Worm (Caenorhabditis elegans) whole organism, L4/young adult: ENCODE results near the gene F44F4.3.

Source experiments
- W03F9.2 ChIP-seq: fragments of 150-350 bp; optimal IDR thresholded peaks from 2 replicates; lab custom pipeline; 2014; ENCODE audit warnings: missing biosample characterization, missing genetic modification characterization
- dao-5 ChIP-seq: sonication (generic microtip); optimal IDR thresholded peaks from 2 replicates; lab custom pipeline; 2016; ENCODE audit warnings: missing genotype, missing genetic modification characterization, moderate library complexity, missing compliant biosample characterization
- him-1 ChIP-seq: sonication (generic microtip); optimal IDR thresholded peaks from 2 replicates; lab custom pipeline; 2016; ENCODE audit warnings: missing genotype, missing genetic modification reagents, missing genetic modification characterization, missing compliant biosample characterization

DNA sequence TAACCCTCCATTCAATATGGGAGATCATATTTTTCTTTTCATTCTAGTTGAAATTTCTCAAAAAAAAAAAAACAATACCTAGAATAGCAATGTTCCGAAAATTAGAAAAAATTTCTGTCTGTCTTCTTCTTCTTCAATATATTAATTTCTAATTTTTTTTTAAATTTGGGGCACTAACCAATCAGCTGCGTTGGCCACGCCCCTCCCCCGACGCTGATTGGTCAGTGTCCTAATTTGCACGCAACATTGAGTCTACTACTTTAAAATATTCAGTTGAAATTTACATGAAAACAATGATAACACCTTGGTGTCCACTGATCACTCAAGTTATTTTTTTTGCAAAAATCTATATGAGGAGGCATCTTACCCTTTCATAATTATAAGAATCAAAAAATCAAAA is 10.2 kb upstream of the F44F4.3 start:
- TF ChIP-seq W03F9.2 (no peak), him-1 (tag; lab: Kevin White, UChicago) (no peak), dao-5 (tag; lab: Kevin White, UChicago) (no peak)
